Fruit fly (Drosophila melanogaster) whole organism, prepupa: ENCODE data around the gene CG44198.

ENCODE experiments used
- Blimp-1 ChIP-seq: fragments of 200-800 bp; sonication (Bioruptor generic); optimal IDR thresholded peaks from 3 replicates; lab custom pipeline; 2017; ENCODE audit warnings: missing biosample characterization, missing genetic modification characterization, mild to moderate bottlenecking, moderate library complexity, missing genetic modification reagents
- CG10669 ChIP-seq: fragments of 200-800 bp; sonication (Bioruptor generic); optimal IDR thresholded peaks from 3 replicates; lab custom pipeline; 2018; ENCODE audit warnings: missing biosample characterization, mild to moderate bottlenecking, missing genetic modification characterization, moderate library complexity
- CG11294 ChIP-seq: fragments of 200-800 bp; sonication (Bioruptor generic); IDR thresholded peaks from 2 replicates; pipeline ENCODE4 v1.3.6; 2022; ENCODE audit warnings: missing biosample characterization, missing genetic modification characterization
- CG11762 ChIP-seq: fragments of 200-800 bp; sonication (Bioruptor generic); optimal IDR thresholded peaks from 3 replicates; lab custom pipeline; 2016; ENCODE audit warnings: missing biosample characterization, missing genetic modification characterization; ENCODE audit not compliant: insufficient read depth
- CG15336 ChIP-seq: fragments of 200-800 bp; sonication (Bioruptor generic); IDR thresholded peaks from 2 replicates; pipeline ENCODE4 v1.3.6; 2022; ENCODE audit warnings: missing biosample characterization, missing genetic modification characterization
- CG1621 ChIP-seq: fragments of 200-800 bp; sonication (Bioruptor generic); optimal IDR thresholded peaks from 3 replicates; lab custom pipeline; 2018; ENCODE audit warnings: missing biosample characterization, mild to moderate bottlenecking, missing genetic modification characterization
- CG3032 ChIP-seq: fragments of 200-800 bp; optimal IDR thresholded peaks from 2 replicates; lab custom pipeline; 2019; ENCODE audit warnings: missing biosample characterization, mild to moderate bottlenecking, missing genetic modification characterization, moderate library complexity
- CG31627 ChIP-seq: fragments of 200-800 bp; sonication (Bioruptor generic); optimal IDR thresholded peaks from 3 replicates; lab custom pipeline; 2016; ENCODE audit warnings: missing biosample characterization, missing genetic modification characterization
- CG32006 ChIP-seq: fragments of 200-800 bp; sonication (Bioruptor generic); optimal IDR thresholded peaks from 3 replicates; lab custom pipeline; 2017; ENCODE audit warnings: missing biosample characterization, mild to moderate bottlenecking, missing genetic modification characterization
- CG34406 ChIP-seq: fragments of 200-800 bp; sonication (Bioruptor generic); optimal IDR thresholded peaks from 3 replicates; lab custom pipeline; 2016; ENCODE audit warnings: missing biosample characterization, missing genetic modification characterization
- CG6163 ChIP-seq: fragments of 200-800 bp; sonication (Bioruptor generic); IDR thresholded peaks from 3 replicates; pipeline ENCODE4 v1.3.6; 2022; ENCODE audit warnings: missing biosample characterization, missing genetic modification characterization
- CG6276 ChIP-seq: fragments of 200-800 bp; sonication (Bioruptor generic); optimal IDR thresholded peaks from 2 replicates; lab custom pipeline; 2017; ENCODE audit warnings: missing biosample characterization, mild to moderate bottlenecking, missing genetic modification characterization
- CG6808 ChIP-seq: fragments of 200-800 bp; sonication (Bioruptor generic); optimal IDR thresholded peaks from 3 replicates; lab custom pipeline; 2017; ENCODE audit warnings: missing biosample characterization, missing genetic modification characterization, mild to moderate bottlenecking, moderate library complexity, missing genetic modification reagents
- CG6854 ChIP-seq: fragments of 200-800 bp; sonication (Bioruptor generic); optimal IDR thresholded peaks from 2 replicates; lab custom pipeline; 2017; ENCODE audit warnings: missing biosample characterization, mild to moderate bottlenecking, missing genetic modification characterization
- CG7368 ChIP-seq: fragments of 200-800 bp; sonication (Bioruptor generic); optimal IDR thresholded peaks from 3 replicates; lab custom pipeline; 2016; ENCODE audit warnings: missing biosample characterization, missing genetic modification characterization
- CG8319 ChIP-seq: fragments of 200-800 bp; sonication (Bioruptor generic); optimal IDR thresholded peaks from 3 replicates; lab custom pipeline; 2016; ENCODE audit warnings: missing biosample characterization, missing genetic modification characterization
- CG8632 ChIP-seq: fragments of 200-800 bp; sonication (Bioruptor generic); optimal IDR thresholded peaks from 3 replicates; lab custom pipeline; 2016; ENCODE audit warnings: missing biosample characterization, missing genetic modification characterization
- CG9139 ChIP-seq: fragments of 200-800 bp; sonication (Bioruptor generic); optimal IDR thresholded peaks from 3 replicates; lab custom pipeline; 2017; ENCODE audit warnings: missing biosample characterization, mild to moderate bottlenecking, missing genetic modification characterization
- Eip75B ChIP-seq: fragments of 200-800 bp; sonication (Bioruptor generic); optimal IDR thresholded peaks from 3 replicates; lab custom pipeline; 2016; ENCODE audit warnings: missing biosample characterization, missing genetic modification characterization
- Eip78C ChIP-seq: fragments of 200-800 bp; sonication (Bioruptor generic); peaks from one replicate; lab custom pipeline; 2016; ENCODE audit warnings: missing biosample characterization, missing genetic modification characterization
- Ets21C ChIP-seq: fragments of 200-800 bp; sonication (Bioruptor generic); optimal IDR thresholded peaks from 3 replicates; lab custom pipeline; 2016; ENCODE audit warnings: missing biosample characterization, missing genetic modification characterization
- Ets96B ChIP-seq: fragments of 200-800 bp; optimal IDR thresholded peaks from 2 replicates; lab custom pipeline; 2019; ENCODE audit warnings: missing biosample characterization, mild to moderate bottlenecking, missing genetic modification characterization, moderate library complexity
- Gug ChIP-seq: fragments of 200-800 bp; sonication (Bioruptor generic); IDR thresholded peaks from 2 replicates; pipeline ENCODE4 v1.3.6; 2022; ENCODE audit warnings: missing biosample characterization, missing genetic modification characterization
- Hr38 ChIP-seq: sonication (Bioruptor generic); optimal IDR thresholded peaks from 2 replicates; lab custom pipeline; 2016; ENCODE audit warnings: missing biosample characterization, missing genetic modification characterization
- Hr39 ChIP-seq: fragments of 200-800 bp; sonication (Bioruptor generic); optimal IDR thresholded peaks from 2 replicates; lab custom pipeline; 2016; ENCODE audit warnings: missing biosample characterization, missing genetic modification characterization
- Hr4 ChIP-seq: fragments of 200-800 bp; sonication (Bioruptor generic); optimal IDR thresholded peaks from 3 replicates; lab custom pipeline; 2016; ENCODE audit warnings: missing biosample characterization, missing genetic modification characterization
- Lpt ChIP-seq: fragments of 200-800 bp; sonication (Bioruptor generic); optimal IDR thresholded peaks from 3 replicates; lab custom pipeline; 2016; ENCODE audit warnings: missing biosample characterization, missing genetic modification characterization
- Met ChIP-seq: fragments of 200-800 bp; sonication (Bioruptor generic); optimal IDR thresholded peaks from 3 replicates; lab custom pipeline; 2016; ENCODE audit warnings: missing biosample characterization, missing genetic modification characterization
- OdsH ChIP-seq: fragments of 200-800 bp; sonication (Bioruptor generic); optimal IDR thresholded peaks from 3 replicates; lab custom pipeline; 2016; ENCODE audit warnings: missing biosample characterization, missing genetic modification characterization
- Smox ChIP-seq: fragments of 200-800 bp; sonication (Bioruptor generic); optimal IDR thresholded peaks from 3 replicates; lab custom pipeline; 2016; ENCODE audit warnings: missing biosample characterization, missing genetic modification characterization
- Sox102F ChIP-seq: fragments of 200-800 bp; sonication (Bioruptor generic); optimal IDR thresholded peaks from 2 replicates; lab custom pipeline; 2016; ENCODE audit warnings: missing biosample characterization, mild to moderate bottlenecking, missing genetic modification characterization
- Sox14 ChIP-seq: fragments of 200-800 bp; sonication (Bioruptor generic); optimal IDR thresholded peaks from 3 replicates; lab custom pipeline; 2016; ENCODE audit warnings: missing biosample characterization, missing genetic modification characterization
- achi ChIP-seq: fragments of 200-800 bp; sonication (Bioruptor generic); optimal IDR thresholded peaks from 3 replicates; lab custom pipeline; 2016; ENCODE audit warnings: missing biosample characterization, missing genetic modification characterization
- acj6 ChIP-seq: fragments of 200-800 bp; sonication (Bioruptor generic); optimal IDR thresholded peaks from 3 replicates; lab custom pipeline; 2016; ENCODE audit warnings: missing biosample characterization, missing genetic modification characterization
- dac ChIP-seq: fragments of 200-800 bp; sonication (Bioruptor generic); optimal IDR thresholded peaks from 2 replicates; lab custom pipeline; 2017; ENCODE audit warnings: missing biosample characterization, mild to moderate bottlenecking, missing genetic modification characterization
- dsx ChIP-seq: fragments of 200-800 bp; optimal IDR thresholded peaks from 3 replicates; lab custom pipeline; 2019; ENCODE audit warnings: missing biosample characterization, mild to moderate bottlenecking, missing genetic modification characterization, moderate library complexity; ENCODE audit not compliant: poor library complexity, severe bottlenecking
- eg ChIP-seq: fragments of 200-800 bp; sonication (Bioruptor generic); IDR thresholded peaks from 3 replicates; pipeline ENCODE4 v1.3.6; 2022; ENCODE audit warnings: missing biosample characterization, missing genetic modification characterization
- esn ChIP-seq: fragments of 200-800 bp; sonication (Bioruptor generic); optimal IDR thresholded peaks from 2 replicates; lab custom pipeline; 2016; ENCODE audit warnings: missing biosample characterization, mild to moderate bottlenecking, missing genetic modification characterization, moderate library complexity
- fd85E ChIP-seq: fragments of 200-800 bp; sonication (Bioruptor generic); optimal IDR thresholded peaks from 3 replicates; lab custom pipeline; 2016; ENCODE audit warnings: missing biosample characterization, missing genetic modification characterization
- lz ChIP-seq: fragments of 200-800 bp; sonication (Bioruptor generic); optimal IDR thresholded peaks from 3 replicates; lab custom pipeline; 2016; ENCODE audit warnings: missing biosample characterization, missing genetic modification characterization
- net ChIP-seq: fragments of 200-800 bp; sonication (Bioruptor generic); optimal IDR thresholded peaks from 3 replicates; lab custom pipeline; 2016; ENCODE audit warnings: missing biosample characterization, missing genetic modification characterization
- ss ChIP-seq, 2 experiments: fragments of 200-800 bp; sonication (Bioruptor generic); optimal IDR thresholded peaks; 2 replicates in 1 of 2; 3 replicates in 1 of 2; lab custom pipeline; 2017 to 2018; ENCODE audit warnings: mild to moderate bottlenecking in 2 of 2, missing biosample characterization in 2 of 2, missing genetic modification characterization in 2 of 2, moderate library complexity in 1 of 2
- svp ChIP-seq: fragments of 200-800 bp; sonication (Bioruptor generic); peaks from one replicate; lab custom pipeline; 2016; ENCODE audit warnings: missing biosample characterization, missing genetic modification characterization

CG44198 gene

dm6 chr2L:13119034-13119433 lies at the start of gene CG44198, which contains the start of gene CG43050:
Gene CG44198 (minus strand): TSS chr2L:13119134.
Gene CG43050 (plus strand): TSS chr2L:13119294.
- no peak for TF ChIP-seq CG1621 (tag; lab: Kevin White, UChicago)
- no peak for TF ChIP-seq CG8632 (GFP tag; lab: Kevin White, UChicago)
- TF ChIP-seq CG3032 (tag; lab: Kevin White, UChicago) = no peak
- no peak for TF ChIP-seq Sox102F
- TF ChIP-seq, all 60 proteins: peak for 0

dm6 chr2L:13165802-13166347 lies 46.9 kb upstream of the CG44198 start, which contains the start of gene DnaJ-H:
Gene DnaJ-H (minus strand): TSS chr2L:13166072.
- TF ChIP-seq fd85E (GFP tag; lab: Kevin White, UChicago) (peak; percentile 25), ss (GFP tag; optimal IDR thresholded peaks at IDR 0.05; lab: Kevin White, UChicago) (no peak), CG6854 (GFP tag; lab: Kevin White, UChicago) (peak; percentile 22)

DNA sequence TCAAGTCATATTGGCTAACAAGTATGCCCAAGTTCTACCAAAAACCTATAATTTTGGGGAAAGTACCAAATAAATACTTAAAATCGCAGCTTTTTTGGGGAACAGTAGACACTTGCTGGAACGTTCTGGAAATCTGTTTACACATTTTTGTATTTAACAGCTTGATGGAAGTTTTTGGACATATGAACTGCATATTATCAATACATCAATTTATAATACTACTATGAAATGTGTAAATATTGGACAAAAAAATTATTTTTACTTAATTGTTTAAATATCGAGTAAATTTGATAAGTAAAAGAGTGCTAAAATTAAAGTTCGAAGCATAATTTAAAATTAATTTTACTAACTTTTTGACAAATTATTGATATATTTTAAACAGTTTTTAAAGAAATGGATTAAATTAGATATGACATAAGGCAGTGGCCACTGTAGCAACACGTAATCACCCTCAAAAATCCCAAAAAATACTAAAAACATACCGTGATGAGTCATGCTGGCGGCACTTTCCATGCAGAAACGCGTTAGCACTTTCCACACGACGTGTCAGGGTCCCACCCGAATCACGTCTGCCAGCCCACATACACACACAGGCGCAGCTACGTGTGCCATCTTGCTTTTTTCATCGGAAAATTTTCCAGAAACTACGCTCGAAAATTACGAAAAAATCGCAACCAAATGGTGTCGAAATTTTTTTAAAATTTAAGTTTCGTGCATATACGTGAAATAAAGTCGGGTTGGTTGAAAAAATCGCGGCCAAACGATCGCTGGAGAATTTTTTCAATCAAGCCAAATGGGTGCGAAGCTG lies 46.3 kb upstream of the CG44198 start, which contains the start of gene Sirt1:
Sirt1 (plus strand) TSS at position 571 of the 808 bp plus-strand sequence.
- TF ChIP-seq Gug (GFP tag; lab: Robert Waterston, UW) = no peak; the same call in none of the 2 replicates
- TF ChIP-seq CG11294 = peak; percentile 63; the same call in 1 of the 2 replicates
- peak; percentile 81 for TF ChIP-seq net (GFP tag; lab: Kevin White, UChicago)
- TF ChIP-seq Hr38 (GFP tag; lab: Kevin White, UChicago) = no peak
- TF ChIP-seq CG6808 (GFP tag; lab: Kevin White, UChicago) = peak; percentile 78
- peak; percentile 88 for TF ChIP-seq acj6 (GFP tag; lab: Kevin White, UChicago)
- peak; percentile 82 for TF ChIP-seq CG15336 (GFP tag; lab: Robert Waterston, UW)
- TF ChIP-seq CG6163 = no peak; the same call in 2 of the 3 replicates
- TF ChIP-seq Met (GFP tag; lab: Kevin White, UChicago) = peak; percentile 81
- TF ChIP-seq Hr4 = peak; percentile 87
- TF ChIP-seq achi (GFP tag; lab: Kevin White, UChicago) = peak; percentile 84
- TF ChIP-seq CG9139 (GFP tag; lab: Kevin White, UChicago) = no peak
- peak; percentile 87 for TF ChIP-seq CG3032 (tag; lab: Kevin White, UChicago)
- TF ChIP-seq Ets96B (tag; lab: Kevin White, UChicago) = peak; percentile 87
- TF ChIP-seq Smox = peak; percentile 83
- peak; percentile 86 for TF ChIP-seq CG31627 (GFP tag; lab: Kevin White, UChicago)
- peak; percentile 80 for TF ChIP-seq CG6276 (GFP tag; lab: Kevin White, UChicago)
- peak; percentile 89 for TF ChIP-seq OdsH
- TF ChIP-seq CG7368 (GFP tag; lab: Kevin White, UChicago) = peak; percentile 66
- TF ChIP-seq Eip78C (GFP tag; lab: Kevin White, UChicago) = peak; percentile 90
- TF ChIP-seq Sox102F = peak; percentile 32
- TF ChIP-seq esn = peak; percentile 85
- peak; percentile 78 for TF ChIP-seq Blimp-1 (GFP tag; lab: Kevin White, UChicago)
- peak; percentile 65 for TF ChIP-seq Ets21C (GFP tag; lab: Kevin White, UChicago)
- TF ChIP-seq Eip75B (GFP tag; lab: Kevin White, UChicago) = peak; percentile 74
- peak; percentile 41 for TF ChIP-seq CG1621 (tag; lab: Kevin White, UChicago)
- peak; percentile 87 for TF ChIP-seq CG34406 (GFP tag; lab: Kevin White, UChicago)
- no peak for TF ChIP-seq svp
- TF ChIP-seq CG8319 (GFP tag; lab: Kevin White, UChicago) = no peak
- peak; percentile 74 for TF ChIP-seq CG11762 (GFP tag; lab: Kevin White, UChicago)
- peak; percentile 60 for TF ChIP-seq Lpt (GFP tag; lab: Kevin White, UChicago)
- TF ChIP-seq Sox14 (GFP tag; lab: Kevin White, UChicago) = peak; percentile 74
- TF ChIP-seq CG10669 (GFP tag; lab: Kevin White, UChicago) = peak; percentile 76
- peak; percentile 70 for TF ChIP-seq dsx (GFP tag; lab: Kevin White, UChicago)
- TF ChIP-seq dac (GFP tag; lab: Kevin White, UChicago) = no peak
- TF ChIP-seq CG6854 (GFP tag; lab: Kevin White, UChicago) = peak; percentile 75
- peak; percentile 82 for TF ChIP-seq lz (GFP tag; lab: Kevin White, UChicago)
- TF ChIP-seq fd85E (GFP tag; lab: Kevin White, UChicago) = no peak
- peak; percentile 85 for TF ChIP-seq Hr39 (GFP tag; lab: Kevin White, UChicago)
- TF ChIP-seq CG8632 (GFP tag; lab: Kevin White, UChicago) = peak; percentile 87
- TF ChIP-seq CG32006 (GFP tag; lab: Kevin White, UChicago) = peak; percentile 90
- TF ChIP-seq eg (GFP tag; lab: Robert Waterston, UW) = peak; percentile 61; the same call in 2 of the 3 replicates
